Worm (Caenorhabditis elegans): Measurements from ENCODE around the gene lbp-7.

DNA sequence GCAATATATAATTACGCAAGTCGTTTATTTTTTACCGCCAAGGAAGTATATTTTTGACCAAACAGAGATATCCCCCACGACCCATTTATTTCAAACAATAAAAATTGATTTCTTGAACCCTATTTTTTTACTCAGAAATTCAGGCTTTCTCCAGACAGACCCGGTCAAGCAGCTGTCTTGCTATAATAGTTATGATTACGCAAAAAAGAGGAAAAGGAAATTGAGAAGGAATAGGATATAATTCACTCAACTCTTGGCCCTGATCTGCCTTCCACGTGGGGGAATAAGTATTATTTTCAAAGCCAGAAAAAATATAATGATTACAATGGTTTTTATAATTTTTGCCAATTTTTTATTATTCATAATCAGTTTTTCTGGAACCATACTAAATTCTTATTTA is 22.2 kb upstream of the lbp-7 start, which contains the start of gene srx-136:
- TF ChIP-seq aly-2 (tag; optimal IDR thresholded peaks at IDR 0.05) (no peak), nhr-77 (tag; optimal IDR thresholded peaks at IDR 0.05) (no peak), ztf-11 (tag; optimal IDR thresholded peaks at IDR 0.05) (no peak), zip-4 (GFP tag; optimal IDR thresholded peaks at IDR 0.05) (no peak), ama-1 (optimal IDR thresholded peaks at IDR 0.05) (no peak), unc-62 (GFP tag; optimal IDR thresholded peaks at IDR 0.05) (no peak)

Measured in whole organism, L1 larva.